Fruit fly (Drosophila melanogaster): Measurements from ENCODE around the gene Eip75B.

DNA sequence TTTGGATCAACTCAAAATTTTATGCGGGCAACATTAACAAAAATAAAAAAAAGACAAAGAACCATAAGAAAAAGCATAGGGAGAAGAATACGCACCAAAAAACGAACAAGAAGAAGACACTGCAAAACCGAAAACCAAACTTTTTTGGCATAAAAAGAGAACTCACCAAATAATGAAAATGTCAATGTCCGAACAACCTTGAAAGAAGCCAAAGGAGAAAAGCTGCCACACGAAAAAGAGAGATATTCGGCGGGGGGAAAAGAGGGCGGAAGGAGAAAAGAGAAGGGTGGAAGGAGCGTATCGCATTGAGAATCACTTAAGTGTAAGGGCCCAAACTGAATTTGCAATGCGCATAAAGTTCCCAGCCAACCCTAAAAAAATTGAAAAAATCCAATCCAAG, 45.5 kb downstream of the Eip75B start:
- TF ChIP-seq pan (optimal IDR thresholded peaks at IDR 0.05) (no peak), OdsH (GFP tag; optimal IDR thresholded peaks at IDR 0.05) (no peak), fru (GFP tag; optimal IDR thresholded peaks at IDR 0.05) (no peak), Myc (optimal IDR thresholded peaks at IDR 0.05) (no peak), lola (GFP tag; optimal IDR thresholded peaks at IDR 0.05) (no peak), ey (GFP tag; optimal IDR thresholded peaks at IDR 0.05) (no peak)
